Worm (Caenorhabditis elegans) whole organism, young adult: ENCODE results near the gene sec-16A.1.

Source experiments
- tbp1 ChIP-seq: fragments of 200-800 bp; sonication (Bioruptor generic); optimal IDR thresholded peaks from 2 replicates; lab custom pipeline; 2018; ENCODE audit warnings: mild to moderate bottlenecking, missing genetic modification characterization, missing compliant biosample characterization
- ztf-28 ChIP-seq: fragments of 200-800 bp; sonication (Bioruptor generic); IDR thresholded peaks from 2 replicates; pipeline ENCODE4 v1.3.6; 2022; ENCODE audit warnings: missing genetic modification reagents, missing genetic modification characterization, missing compliant biosample characterization

DNA sequence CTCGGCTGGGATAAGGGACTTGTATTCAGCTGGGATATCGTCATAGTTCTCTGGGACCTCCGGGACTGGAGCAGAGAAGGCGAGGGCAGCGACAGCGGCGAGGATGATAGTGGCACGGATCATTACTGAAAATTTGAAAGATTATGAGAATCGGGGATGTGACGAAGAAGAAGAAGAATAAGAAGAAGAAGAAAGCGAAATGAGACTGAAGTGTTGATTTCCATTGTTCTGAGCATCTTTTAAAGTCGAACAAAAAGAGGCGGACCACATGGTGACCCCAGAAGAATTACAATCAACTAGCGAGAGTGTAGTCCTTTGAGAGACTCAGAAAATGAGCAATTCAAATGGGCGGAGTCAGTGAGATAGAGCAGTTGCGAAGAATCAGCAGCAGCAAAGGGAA, 44.6 kb upstream of the sec-16A.1 start, which contains the start of gene far-1:
- no peak for TF ChIP-seq ztf-28
- no peak for TF ChIP-seq tbp1 (GFP tag; lab: Kevin White, UChicago)
